Fruit fly (Drosophila melanogaster) ovary, adult (tissue): Measurements from ENCODE around the gene wb.

ENCODE experiments used
- CG17801 ChIP-seq: fragments of 200-800 bp; optimal IDR thresholded peaks from 2 replicates; lab custom pipeline; 2019; ENCODE audit warnings: missing biosample characterization, mild to moderate bottlenecking, missing genetic modification characterization, moderate library complexity; ENCODE audit not compliant: partially characterized antibody

The wb gene

DNA sequence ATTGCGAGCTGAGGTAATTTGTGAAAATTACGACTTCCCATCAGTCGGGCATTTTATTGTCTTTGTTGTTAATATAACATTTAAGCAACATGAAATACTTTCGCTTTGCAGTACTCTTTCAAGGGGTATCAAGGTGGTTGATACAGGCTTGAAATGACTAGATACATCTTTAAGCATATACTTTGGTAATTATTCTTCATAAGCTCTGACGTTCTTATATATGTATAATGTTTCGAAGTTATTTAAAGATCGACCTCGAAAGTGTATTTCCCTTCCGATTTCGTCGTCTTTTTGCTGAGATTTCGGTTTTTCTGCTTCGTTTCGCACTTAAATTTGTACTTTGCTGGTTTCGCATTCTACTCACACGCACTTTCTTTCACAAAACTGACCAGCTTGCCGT is 15.0 kb upstream of the wb start:
- no peak for TF ChIP-seq CG17801 (GFP tag; lab: Kevin White, UChicago)

DNA sequence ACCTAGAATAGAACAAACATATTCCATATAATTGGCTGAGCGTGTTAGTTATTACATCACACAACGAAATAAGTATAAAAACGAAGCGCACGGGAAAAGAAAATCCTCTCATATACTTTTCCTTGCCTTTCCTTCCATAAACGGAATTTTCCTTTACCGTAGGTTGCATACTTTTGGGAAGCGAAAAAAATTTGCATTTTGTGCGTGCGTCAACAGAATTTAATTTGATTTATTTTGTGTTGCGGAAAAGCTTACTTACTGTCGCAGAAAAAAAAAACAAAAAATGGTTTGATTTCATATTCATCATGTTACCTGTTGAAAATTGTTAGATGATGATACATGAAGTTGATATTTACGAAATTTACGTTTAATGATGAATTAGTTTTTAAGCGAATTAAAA is 11.0 kb upstream of the wb start:
- TF ChIP-seq CG17801 (GFP tag; lab: Kevin White, UChicago): no peak

- no peak for TF ChIP-seq CG17801 (GFP tag; lab: Kevin White, UChicago)
These were observed 10.5 kb upstream of the wb start for dm6 chr2L:14252271-14252870.

DNA sequence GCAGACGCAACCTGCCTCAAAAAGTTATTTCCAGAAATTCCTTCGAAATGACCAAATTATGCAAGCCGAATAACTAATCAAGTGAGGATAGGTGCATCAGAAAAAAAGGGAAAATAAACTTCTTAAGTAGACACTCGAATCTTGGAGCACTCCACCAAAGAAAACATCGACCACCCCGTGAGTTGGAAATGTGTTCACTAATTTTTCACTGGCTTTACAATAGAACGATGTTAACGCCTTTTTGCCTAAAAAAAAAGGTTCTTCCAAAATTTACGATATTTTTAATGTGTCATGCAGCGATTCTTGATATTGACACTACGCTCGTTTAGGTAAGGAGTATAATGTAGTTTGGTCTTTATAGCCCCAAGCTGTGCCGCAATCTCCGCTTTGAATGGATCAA is 4.2 kb upstream of the wb start:
- TF ChIP-seq CG17801 (GFP tag; lab: Kevin White, UChicago): no peak

- no peak for TF ChIP-seq CG17801 (GFP tag; lab: Kevin White, UChicago)
These were observed 3.0 kb upstream of the wb start for dm6 chr2L:14259783-14260182.

- no peak for TF ChIP-seq CG17801 (GFP tag; lab: Kevin White, UChicago)
These were observed 1.9 kb upstream of the wb start for dm6 chr2L:14260920-14261319.

DNA sequence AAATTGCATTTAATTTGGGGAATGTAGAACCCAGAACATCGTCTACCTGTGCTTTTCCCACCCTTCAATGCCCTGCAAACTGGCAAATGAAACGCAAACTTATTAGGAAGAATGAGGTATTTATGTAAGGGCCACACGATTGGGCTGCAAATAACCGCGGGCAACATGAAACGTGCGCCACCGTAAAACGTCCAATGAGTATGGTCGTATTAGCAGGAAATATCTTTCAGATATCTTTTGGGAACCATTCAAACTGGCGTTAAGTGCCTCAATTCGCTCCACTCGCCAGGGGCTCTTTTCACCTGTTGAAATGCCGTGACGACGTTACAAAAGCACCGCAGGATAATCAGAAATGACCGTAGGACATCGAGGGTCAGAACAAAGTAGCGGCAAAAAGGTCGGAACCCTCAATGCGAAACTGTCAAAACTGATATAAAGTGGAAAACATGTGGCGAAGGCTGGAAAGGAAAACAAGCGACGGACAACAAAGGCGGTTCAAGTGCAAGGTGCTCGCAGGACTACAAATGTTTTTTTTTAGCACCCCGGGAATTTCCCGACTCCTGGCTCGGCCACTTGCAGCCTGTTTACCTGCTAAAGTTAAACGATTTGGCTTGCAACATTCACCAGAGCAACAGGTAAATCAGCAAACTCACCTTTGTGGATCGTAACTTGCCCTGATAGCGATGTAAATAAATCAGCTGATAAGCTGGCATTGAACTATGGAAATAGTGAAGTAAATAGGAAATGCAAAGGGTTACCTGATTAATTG is 924 bp upstream of the wb start:
- no peak for TF ChIP-seq CG17801 (GFP tag; lab: Kevin White, UChicago)

DNA sequence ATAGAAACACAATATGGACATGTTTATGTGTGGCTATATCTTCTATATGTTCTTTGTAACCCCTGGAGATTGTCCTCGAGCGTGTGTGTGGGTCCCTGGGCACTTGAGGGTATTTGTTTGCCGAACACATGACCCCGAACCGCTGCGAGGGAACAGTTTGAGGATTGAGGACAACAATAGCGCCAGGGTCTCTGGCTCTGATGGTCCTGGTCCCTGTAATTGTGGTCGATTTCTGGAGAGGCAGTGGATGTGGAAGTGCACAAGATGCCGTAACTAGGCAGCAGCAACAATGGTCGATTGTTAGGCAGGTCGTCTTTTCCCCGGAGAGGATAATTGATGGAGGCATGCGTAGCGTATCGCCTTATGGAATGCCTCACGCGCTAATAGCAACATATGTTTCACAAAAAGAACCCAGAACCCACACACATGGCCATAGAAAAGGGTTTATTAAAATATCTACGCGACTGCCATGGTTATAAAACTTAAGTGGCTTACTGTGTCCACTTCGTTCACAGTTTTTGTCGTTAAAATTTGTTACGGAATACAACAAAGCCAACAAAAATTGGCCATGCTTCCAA is 2.3 kb downstream of the wb start:
- no peak for TF ChIP-seq CG17801 (GFP tag; lab: Kevin White, UChicago)

dm6 chr2L:14268622-14269021 is 5.8 kb downstream of the wb start:
- TF ChIP-seq CG17801 (GFP tag; lab: Kevin White, UChicago): no peak

dm6 chr2L:14271424-14271823 is 8.6 kb downstream of the wb start:
- TF ChIP-seq CG17801 (GFP tag; lab: Kevin White, UChicago): no peak

- no peak for TF ChIP-seq CG17801 (GFP tag; lab: Kevin White, UChicago)
These were observed 10.7 kb downstream of the wb start for dm6 chr2L:14273540-14273939.

DNA sequence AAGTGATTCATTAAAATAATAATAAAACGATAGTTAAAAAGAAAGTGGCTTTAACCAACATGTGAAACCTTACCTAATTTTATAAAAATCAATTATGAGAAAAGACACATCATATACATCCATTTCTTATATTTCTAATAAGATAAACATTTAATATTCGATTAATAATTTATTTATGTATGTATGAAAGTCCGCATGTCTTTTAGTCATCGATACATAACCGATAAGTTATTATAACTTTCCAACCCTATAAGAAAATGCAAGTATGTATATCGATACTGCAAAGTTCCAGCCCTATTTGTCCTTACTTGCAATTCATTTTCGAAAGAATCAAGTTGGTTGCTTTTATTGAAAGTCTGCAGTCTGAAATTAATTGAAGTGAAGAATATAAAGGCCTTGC is 11.7 kb downstream of the wb start, which contains the start of gene CG32971:
CG32971 (plus strand) TSS at position 301 of the 400 bp plus-strand sequence.
- no peak for TF ChIP-seq CG17801 (GFP tag; lab: Kevin White, UChicago)

- no peak for TF ChIP-seq CG17801 (GFP tag; lab: Kevin White, UChicago)
These were observed 17.9 kb downstream of the wb start for dm6 chr2L:14280772-14281171.

dm6 chr2L:14284636-14285035 is 21.8 kb downstream of the wb start:
- no peak for TF ChIP-seq CG17801 (GFP tag; lab: Kevin White, UChicago)

dm6 chr2L:14287907-14288306 is 25.1 kb downstream of the wb start:
- TF ChIP-seq CG17801 (GFP tag; lab: Kevin White, UChicago): no peak

- no peak for TF ChIP-seq CG17801 (GFP tag; lab: Kevin White, UChicago)
These were observed 29.9 kb downstream of the wb start for dm6 chr2L:14292721-14293120.
